Worm (Caenorhabditis elegans): ENCODE measurements around the gene srw-1.
"Not testable (repeated sequence)": the region's sequence is repeated elsewhere in the genome, so short reads cannot be mapped to it uniquely, and the experiment has no call there.

srw-1 gene

DNA sequence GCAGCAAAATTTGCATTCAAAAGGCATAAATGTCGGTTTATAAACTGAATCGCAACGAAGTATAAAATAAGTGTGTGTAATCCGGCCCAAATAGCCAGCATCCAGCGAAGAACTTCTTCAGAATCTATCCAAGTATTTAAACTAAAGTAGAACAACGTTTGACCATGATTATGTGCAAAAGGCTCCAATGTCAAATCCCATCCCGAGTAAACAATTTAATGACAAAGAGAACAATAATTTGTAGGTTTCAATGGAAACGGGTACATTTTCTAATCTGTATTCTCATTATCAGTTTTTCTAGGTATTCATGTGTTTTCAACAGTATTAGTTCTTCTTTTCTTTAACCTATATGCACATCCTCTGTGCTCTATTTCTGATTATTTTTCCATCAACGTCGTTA is 9.6 kb downstream of the srw-1 start, which contains the start of gene C41G6.12:
Gene C41G6.12 (minus strand): TSS at position 101 of the 400 bp plus-strand sequence.
- not testable (repeated sequence) for TF ChIP-seq aly-2, elt-3, nhr-77 (tag; optimal IDR thresholded peaks at IDR 0.05)

DNA sequence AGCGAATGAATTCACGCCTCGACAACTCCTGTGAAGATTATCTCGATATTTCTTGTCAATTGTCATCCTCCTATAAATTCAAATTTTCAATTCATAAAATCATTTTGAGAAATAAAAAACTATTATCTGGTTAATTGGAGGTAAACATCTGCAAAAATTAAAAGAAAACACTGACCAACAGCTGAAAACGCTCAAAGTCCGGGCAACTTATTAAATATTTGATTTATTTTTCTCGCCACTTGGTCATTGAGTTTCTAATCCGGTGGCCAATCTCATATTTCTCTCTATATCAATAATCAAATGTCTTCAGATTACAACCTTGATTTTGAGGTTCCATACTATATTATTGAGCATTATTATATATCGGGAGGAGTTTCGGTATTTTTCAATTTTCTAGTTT is 13.8 kb downstream of the srw-1 start, which contains the start of gene sri-24:
Gene sri-24 (plus strand): TSS at position 301 of the 400 bp plus-strand sequence.
- TF ChIP-seq ceh-16 (tag; optimal IDR thresholded peaks at IDR 0.05); fkh-10 (GFP tag; optimal IDR thresholded peaks at IDR 0.05); lsy-12 (tag; optimal IDR thresholded peaks at IDR 0.05): not testable (repeated sequence)

- not testable (repeated sequence) for TF ChIP-seq jun-1, mml-1, tbx-2 (tag; optimal IDR thresholded peaks at IDR 0.05)
Observed at ce11 chrV:15215175-15215574, 17.1 kb downstream of the srw-1 start, which contains the start of gene sri-26. TSS of gene sri-26 (plus strand) at chrV:15215475.

DNA sequence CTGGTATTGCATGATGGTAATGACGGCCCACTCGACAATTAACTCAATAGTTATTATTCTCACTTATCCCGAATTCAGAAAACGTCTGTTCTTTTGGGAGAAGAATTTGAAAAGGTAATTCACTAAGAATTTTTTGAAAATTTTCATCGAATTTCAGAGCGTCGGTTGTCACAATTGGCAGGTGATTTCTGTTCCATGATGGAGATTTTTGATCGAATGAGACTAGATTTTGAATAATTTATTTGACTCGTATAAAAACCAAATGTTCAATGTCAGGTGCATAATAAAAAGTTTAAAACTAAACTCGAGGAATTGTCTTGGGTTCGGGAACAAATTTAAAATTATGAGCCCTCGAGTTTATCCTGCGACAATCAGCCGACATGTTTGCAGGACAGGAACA is 18.6 kb downstream of the srw-1 start, which contains the start of gene sri-25:
Gene sri-25 (plus strand): TSS at position 301 of the 400 bp plus-strand sequence.
- TF ChIP-seq eor-1 (tag; optimal IDR thresholded peaks at IDR 0.05) (no peak), nhr-28 (tag; optimal IDR thresholded peaks at IDR 0.05) (no peak), nhr-12 (tag; optimal IDR thresholded peaks at IDR 0.05) (no peak), egl-27 (tag; optimal IDR thresholded peaks at IDR 0.05) (no peak), elt-3 (tag; optimal IDR thresholded peaks at IDR 0.05) (no peak), zag-1 (tag; optimal IDR thresholded peaks at IDR 0.05) (no peak), ztf-4 (tag; optimal IDR thresholded peaks at IDR 0.05) (no peak), nhr-76 (tag; optimal IDR thresholded peaks at IDR 0.05) (no peak), nhr-25 (tag; optimal IDR thresholded peaks at IDR 0.05) (no peak), fos-1 (tag; optimal IDR thresholded peaks at IDR 0.05) (no peak), mdl-1 (tag; optimal IDR thresholded peaks at IDR 0.05) (no peak), nfya-1 (tag; optimal IDR thresholded peaks at IDR 0.05; ENCODE audit: insufficient read depth) (no peak), pqm-1 (tag; optimal IDR thresholded peaks at IDR 0.05) (no peak), ZK546.5 (tag; optimal IDR thresholded peaks at IDR 0.05) (no peak), egl-5 (tag; optimal IDR thresholded peaks at IDR 0.05) (no peak), fkh-10 (GFP tag; optimal IDR thresholded peaks at IDR 0.05) (no peak), nhr-43 (tag; optimal IDR thresholded peaks at IDR 0.05; ENCODE audit: poor library complexity, severe bottlenecking) (no peak)

DNA sequence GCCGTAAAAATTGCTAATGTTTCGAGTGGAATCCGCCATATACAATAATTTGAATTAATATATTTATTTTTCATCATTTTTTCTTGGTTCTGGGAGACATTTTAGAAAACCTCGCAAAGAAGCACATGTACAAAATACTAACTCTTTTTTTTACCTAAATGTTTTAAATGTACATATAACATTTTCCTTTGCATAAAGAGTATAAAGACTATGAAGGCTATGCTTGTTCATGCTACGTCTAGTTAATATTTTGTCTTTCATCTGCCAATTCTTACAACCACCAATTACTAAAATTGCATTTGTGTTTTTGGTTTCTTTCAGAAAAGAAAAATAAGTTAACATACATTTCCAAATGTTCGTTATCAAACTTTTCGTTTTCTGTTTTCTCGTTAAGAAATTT is 23.3 kb downstream of the srw-1 start, which contains the start of gene irld-25:
Gene irld-25 (plus strand): TSS at position 301 of the 400 bp plus-strand sequence.
- TF ChIP-seq sea-2 (GFP tag; optimal IDR thresholded peaks at IDR 0.05) (no peak), pqm-1 (tag; optimal IDR thresholded peaks at IDR 0.05) (no peak), nhr-43 (tag; optimal IDR thresholded peaks at IDR 0.05; ENCODE audit: poor library complexity, severe bottlenecking) (no peak), fkh-2 (tag; optimal IDR thresholded peaks at IDR 0.05) (no peak), nhr-77 (tag; optimal IDR thresholded peaks at IDR 0.05) (no peak), eor-1 (tag; optimal IDR thresholded peaks at IDR 0.05) (no peak), mml-1 (tag; optimal IDR thresholded peaks at IDR 0.05) (no peak), elt-3 (tag; optimal IDR thresholded peaks at IDR 0.05) (no peak), aly-2 (tag; optimal IDR thresholded peaks at IDR 0.05) (no peak), jun-1 (tag; optimal IDR thresholded peaks at IDR 0.05) (no peak), nhr-67 (tag; optimal IDR thresholded peaks at IDR 0.05) (no peak), mdl-1 (tag; optimal IDR thresholded peaks at IDR 0.05) (no peak), elt-1 (tag; optimal IDR thresholded peaks at IDR 0.05) (no peak), ama-1 (optimal IDR thresholded peaks at IDR 0.05) (no peak)

DNA sequence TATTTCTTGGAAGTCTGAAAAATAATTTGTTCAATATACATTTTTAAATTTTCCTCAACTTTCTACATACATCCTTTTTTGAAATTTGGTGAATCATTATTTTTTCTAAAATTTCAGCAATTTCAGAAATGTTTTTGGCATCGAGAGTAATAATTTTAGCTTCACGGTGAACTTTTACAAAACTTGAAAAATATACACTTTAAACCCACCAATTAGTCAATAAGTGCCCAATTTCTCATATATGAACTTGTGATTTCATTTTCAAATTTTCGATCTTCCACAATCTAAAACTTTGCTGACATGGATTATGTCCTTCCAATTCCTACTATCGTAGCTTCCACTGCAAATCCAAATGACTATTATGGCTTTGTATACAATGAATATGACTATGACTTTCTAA is 25.6 kb downstream of the srw-1 start, which contains the start of gene srw-24:
Gene srw-24 (plus strand): TSS at position 301 of the 400 bp plus-strand sequence.
- no peak for TF ChIP-seq fkh-2 (tag; optimal IDR thresholded peaks at IDR 0.05)
- no peak for TF ChIP-seq ceh-16 (tag; optimal IDR thresholded peaks at IDR 0.05)
- no peak for TF ChIP-seq aly-2 (tag; optimal IDR thresholded peaks at IDR 0.05)
- TF ChIP-seq daf-12 (tag; optimal IDR thresholded peaks at IDR 0.05): no peak

Data from whole organism, L3 larva.